Fruit fly (Drosophila melanogaster) whole organism, prepupa: ENCODE results near the gene CG5910.

Source experiments
- CG10631 ChIP-seq: fragments of 200-800 bp; sonication (Bioruptor generic); optimal IDR thresholded peaks from 2 replicates; lab custom pipeline; 2016; ENCODE audit warnings: missing biosample characterization, missing genetic modification characterization
- CG10669 ChIP-seq: fragments of 200-800 bp; sonication (Bioruptor generic); optimal IDR thresholded peaks from 3 replicates; lab custom pipeline; 2018; ENCODE audit warnings: missing biosample characterization, mild to moderate bottlenecking, missing genetic modification characterization, moderate library complexity
- CG11294 ChIP-seq: fragments of 200-800 bp; sonication (Bioruptor generic); IDR thresholded peaks from 2 replicates; pipeline ENCODE4 v1.3.6; 2022; ENCODE audit warnings: missing biosample characterization, missing genetic modification characterization
- CG11902 ChIP-seq: fragments of 200-800 bp; sonication (Bioruptor generic); optimal IDR thresholded peaks from 3 replicates; lab custom pipeline; 2016; ENCODE audit warnings: missing biosample characterization, missing genetic modification characterization
- CG15336 ChIP-seq: fragments of 200-800 bp; sonication (Bioruptor generic); IDR thresholded peaks from 2 replicates; pipeline ENCODE4 v1.3.6; 2022; ENCODE audit warnings: missing biosample characterization, missing genetic modification characterization
- CG16779 ChIP-seq: fragments of 200-800 bp; sonication (Bioruptor generic); optimal IDR thresholded peaks from 3 replicates; lab custom pipeline; 2017; ENCODE audit warnings: missing biosample characterization, mild to moderate bottlenecking, missing genetic modification characterization
- CG31627 ChIP-seq: fragments of 200-800 bp; sonication (Bioruptor generic); optimal IDR thresholded peaks from 3 replicates; lab custom pipeline; 2016; ENCODE audit warnings: missing biosample characterization, missing genetic modification characterization
- CG32006 ChIP-seq: fragments of 200-800 bp; sonication (Bioruptor generic); optimal IDR thresholded peaks from 3 replicates; lab custom pipeline; 2017; ENCODE audit warnings: missing biosample characterization, mild to moderate bottlenecking, missing genetic modification characterization
- CG3919 ChIP-seq: fragments of 200-800 bp; sonication (Bioruptor generic); optimal IDR thresholded peaks from 3 replicates; lab custom pipeline; 2016; ENCODE audit warnings: missing biosample characterization, missing genetic modification characterization
- CG4318 ChIP-seq: fragments of 200-800 bp; sonication (Bioruptor generic); optimal IDR thresholded peaks from 3 replicates; lab custom pipeline; 2017; ENCODE audit warnings: missing biosample characterization, mild to moderate bottlenecking, missing genetic modification characterization
- CG6163 ChIP-seq: fragments of 200-800 bp; sonication (Bioruptor generic); IDR thresholded peaks from 3 replicates; pipeline ENCODE4 v1.3.6; 2022; ENCODE audit warnings: missing biosample characterization, missing genetic modification characterization
- CG6276 ChIP-seq: fragments of 200-800 bp; sonication (Bioruptor generic); optimal IDR thresholded peaks from 2 replicates; lab custom pipeline; 2017; ENCODE audit warnings: missing biosample characterization, mild to moderate bottlenecking, missing genetic modification characterization
- CG6792 ChIP-seq: fragments of 200-800 bp; sonication (Bioruptor generic); optimal IDR thresholded peaks from 3 replicates; lab custom pipeline; 2016; ENCODE audit warnings: missing biosample characterization, missing genetic modification characterization
- CG6854 ChIP-seq: fragments of 200-800 bp; sonication (Bioruptor generic); optimal IDR thresholded peaks from 2 replicates; lab custom pipeline; 2017; ENCODE audit warnings: missing biosample characterization, mild to moderate bottlenecking, missing genetic modification characterization
- CG7368 ChIP-seq: fragments of 200-800 bp; sonication (Bioruptor generic); optimal IDR thresholded peaks from 3 replicates; lab custom pipeline; 2016; ENCODE audit warnings: missing biosample characterization, missing genetic modification characterization
- CG8319 ChIP-seq: fragments of 200-800 bp; sonication (Bioruptor generic); optimal IDR thresholded peaks from 3 replicates; lab custom pipeline; 2016; ENCODE audit warnings: missing biosample characterization, missing genetic modification characterization
- CG8632 ChIP-seq: fragments of 200-800 bp; sonication (Bioruptor generic); optimal IDR thresholded peaks from 3 replicates; lab custom pipeline; 2016; ENCODE audit warnings: missing biosample characterization, missing genetic modification characterization
- CG9139 ChIP-seq: fragments of 200-800 bp; sonication (Bioruptor generic); optimal IDR thresholded peaks from 3 replicates; lab custom pipeline; 2017; ENCODE audit warnings: missing biosample characterization, mild to moderate bottlenecking, missing genetic modification characterization
- Eip75B ChIP-seq: fragments of 200-800 bp; sonication (Bioruptor generic); optimal IDR thresholded peaks from 3 replicates; lab custom pipeline; 2016; ENCODE audit warnings: missing biosample characterization, missing genetic modification characterization
- Eip78C ChIP-seq: fragments of 200-800 bp; sonication (Bioruptor generic); peaks from one replicate; lab custom pipeline; 2016; ENCODE audit warnings: missing biosample characterization, missing genetic modification characterization
- Eip93F ChIP-seq: fragments of 200-800 bp; sonication (Bioruptor generic); optimal IDR thresholded peaks from 2 replicates; lab custom pipeline; 2016; ENCODE audit warnings: missing biosample characterization, mild to moderate bottlenecking, missing genetic modification characterization
- Ets21C ChIP-seq: fragments of 200-800 bp; sonication (Bioruptor generic); optimal IDR thresholded peaks from 3 replicates; lab custom pipeline; 2016; ENCODE audit warnings: missing biosample characterization, missing genetic modification characterization
- Ets96B ChIP-seq: fragments of 200-800 bp; optimal IDR thresholded peaks from 2 replicates; lab custom pipeline; 2019; ENCODE audit warnings: missing biosample characterization, mild to moderate bottlenecking, missing genetic modification characterization, moderate library complexity
- Hr38 ChIP-seq: sonication (Bioruptor generic); optimal IDR thresholded peaks from 2 replicates; lab custom pipeline; 2016; ENCODE audit warnings: missing biosample characterization, missing genetic modification characterization
- Hr39 ChIP-seq: fragments of 200-800 bp; sonication (Bioruptor generic); optimal IDR thresholded peaks from 2 replicates; lab custom pipeline; 2016; ENCODE audit warnings: missing biosample characterization, missing genetic modification characterization
- Hr4 ChIP-seq: fragments of 200-800 bp; sonication (Bioruptor generic); optimal IDR thresholded peaks from 3 replicates; lab custom pipeline; 2016; ENCODE audit warnings: missing biosample characterization, missing genetic modification characterization
- OdsH ChIP-seq: fragments of 200-800 bp; sonication (Bioruptor generic); optimal IDR thresholded peaks from 3 replicates; lab custom pipeline; 2016; ENCODE audit warnings: missing biosample characterization, missing genetic modification characterization
- Smox ChIP-seq: fragments of 200-800 bp; sonication (Bioruptor generic); optimal IDR thresholded peaks from 3 replicates; lab custom pipeline; 2016; ENCODE audit warnings: missing biosample characterization, missing genetic modification characterization
- Sox102F ChIP-seq: fragments of 200-800 bp; sonication (Bioruptor generic); optimal IDR thresholded peaks from 2 replicates; lab custom pipeline; 2016; ENCODE audit warnings: missing biosample characterization, mild to moderate bottlenecking, missing genetic modification characterization
- Sox14 ChIP-seq: fragments of 200-800 bp; sonication (Bioruptor generic); optimal IDR thresholded peaks from 3 replicates; lab custom pipeline; 2016; ENCODE audit warnings: missing biosample characterization, missing genetic modification characterization
- achi ChIP-seq: fragments of 200-800 bp; sonication (Bioruptor generic); optimal IDR thresholded peaks from 3 replicates; lab custom pipeline; 2016; ENCODE audit warnings: missing biosample characterization, missing genetic modification characterization
- acj6 ChIP-seq: fragments of 200-800 bp; sonication (Bioruptor generic); optimal IDR thresholded peaks from 3 replicates; lab custom pipeline; 2016; ENCODE audit warnings: missing biosample characterization, missing genetic modification characterization
- dac ChIP-seq: fragments of 200-800 bp; sonication (Bioruptor generic); optimal IDR thresholded peaks from 2 replicates; lab custom pipeline; 2017; ENCODE audit warnings: missing biosample characterization, mild to moderate bottlenecking, missing genetic modification characterization
- dsx ChIP-seq: fragments of 200-800 bp; optimal IDR thresholded peaks from 3 replicates; lab custom pipeline; 2019; ENCODE audit warnings: missing biosample characterization, mild to moderate bottlenecking, missing genetic modification characterization, moderate library complexity; ENCODE audit not compliant: poor library complexity, severe bottlenecking
- eg ChIP-seq: fragments of 200-800 bp; sonication (Bioruptor generic); IDR thresholded peaks from 3 replicates; pipeline ENCODE4 v1.3.6; 2022; ENCODE audit warnings: missing biosample characterization, missing genetic modification characterization
- esn ChIP-seq: fragments of 200-800 bp; sonication (Bioruptor generic); optimal IDR thresholded peaks from 2 replicates; lab custom pipeline; 2016; ENCODE audit warnings: missing biosample characterization, mild to moderate bottlenecking, missing genetic modification characterization, moderate library complexity
- fd59A ChIP-seq: fragments of 200-800 bp; sonication (Bioruptor generic); optimal IDR thresholded peaks from 2 replicates; lab custom pipeline; 2017; ENCODE audit warnings: missing biosample characterization, mild to moderate bottlenecking, missing genetic modification characterization, missing genetic modification reagents
- fd85E ChIP-seq: fragments of 200-800 bp; sonication (Bioruptor generic); optimal IDR thresholded peaks from 3 replicates; lab custom pipeline; 2016; ENCODE audit warnings: missing biosample characterization, missing genetic modification characterization
- fkh ChIP-seq: fragments of 200-800 bp; sonication (Bioruptor generic); optimal IDR thresholded peaks from 3 replicates; lab custom pipeline; 2017; ENCODE audit warnings: missing biosample characterization, mild to moderate bottlenecking, missing genetic modification characterization, moderate library complexity
- lz ChIP-seq: fragments of 200-800 bp; sonication (Bioruptor generic); optimal IDR thresholded peaks from 3 replicates; lab custom pipeline; 2016; ENCODE audit warnings: missing biosample characterization, missing genetic modification characterization
- net ChIP-seq: fragments of 200-800 bp; sonication (Bioruptor generic); optimal IDR thresholded peaks from 3 replicates; lab custom pipeline; 2016; ENCODE audit warnings: missing biosample characterization, missing genetic modification characterization
- pdm3 ChIP-seq: fragments of 200-800 bp; sonication (Bioruptor generic); optimal IDR thresholded peaks from 3 replicates; lab custom pipeline; 2016; ENCODE audit warnings: missing biosample characterization, missing genetic modification characterization
- salr ChIP-seq, 2 experiments: fragments of 200-800 bp; sonication (Bioruptor generic); optimal IDR thresholded peaks; 3 replicates each; lab custom pipeline; 2016 to 2018; ENCODE audit warnings: missing biosample characterization in 2 of 2, missing genetic modification characterization in 2 of 2, mild to moderate bottlenecking in 1 of 2
- spab ChIP-seq: fragments of 200-800 bp; sonication (Bioruptor generic); optimal IDR thresholded peaks from 2 replicates; lab custom pipeline; 2017; ENCODE audit warnings: missing biosample characterization, mild to moderate bottlenecking, missing genetic modification characterization, missing genetic modification reagents
- svp ChIP-seq: fragments of 200-800 bp; sonication (Bioruptor generic); peaks from one replicate; lab custom pipeline; 2016; ENCODE audit warnings: missing biosample characterization, missing genetic modification characterization
- topi ChIP-seq: fragments of 200-800 bp; sonication (Bioruptor generic); optimal IDR thresholded peaks from 3 replicates; lab custom pipeline; 2016; ENCODE audit warnings: missing biosample characterization, missing genetic modification characterization
- vri ChIP-seq: fragments of 200-800 bp; sonication (Bioruptor generic); optimal IDR thresholded peaks from 3 replicates; lab custom pipeline; 2016; ENCODE audit warnings: missing biosample characterization, mild to moderate bottlenecking, missing genetic modification characterization

The CG5910 gene

dm6 chr3L:20399550-20400109 lies 42.6 kb upstream of the CG5910 start (continued):
- peak; percentile 84 for TF ChIP-seq fd59A
- TF ChIP-seq CG11902, result peak; percentile 88
- TF ChIP-seq spab (GFP tag; lab: Kevin White, UChicago), result peak; percentile 89
- TF ChIP-seq net (GFP tag; lab: Kevin White, UChicago), result peak; percentile 95
- peak; percentile 95 for TF ChIP-seq svp (GFP tag; lab: Kevin White, UChicago)
- peak; percentile 82 for TF ChIP-seq fd85E (GFP tag; lab: Kevin White, UChicago)
- TF ChIP-seq salr (GFP tag; optimal IDR thresholded peaks at IDR 0.05; lab: Kevin White, UChicago), result peak; percentile 67 to 94
- TF ChIP-seq Eip78C (GFP tag; lab: Kevin White, UChicago), result peak; percentile 99
- TF ChIP-seq CG6854 (GFP tag; lab: Kevin White, UChicago), result peak; percentile 75
- TF ChIP-seq CG3919, result peak; percentile 93
- peak; percentile 92 for TF ChIP-seq Hr4 (GFP tag; lab: Kevin White, UChicago)
- TF ChIP-seq Sox102F (GFP tag; lab: Kevin White, UChicago), result peak; percentile 90
- peak; percentile 91 for TF ChIP-seq CG10631 (GFP tag; lab: Kevin White, UChicago)
- TF ChIP-seq CG15336 (GFP tag; lab: Robert Waterston, UW), result peak; percentile 92
- TF ChIP-seq CG6163 (GFP tag; lab: Robert Waterston, UW), result peak; percentile 84
- peak; percentile 89 for TF ChIP-seq Ets96B (tag; lab: Kevin White, UChicago)
- peak; percentile 92 for TF ChIP-seq topi (GFP tag; lab: Kevin White, UChicago)
- peak; percentile 78 for TF ChIP-seq CG9139 (GFP tag; lab: Kevin White, UChicago)
- peak; percentile 95 for TF ChIP-seq acj6 (GFP tag; lab: Kevin White, UChicago)
- peak; percentile 88 for TF ChIP-seq fkh (GFP tag; lab: Kevin White, UChicago)
- peak; percentile 91 for TF ChIP-seq Hr39 (GFP tag; lab: Kevin White, UChicago)
- peak; percentile 85 for TF ChIP-seq Eip93F (GFP tag; lab: Kevin White, UChicago)
- peak; percentile 87 for TF ChIP-seq CG4318 (GFP tag; lab: Kevin White, UChicago)
- peak; percentile 91 for TF ChIP-seq CG8632 (GFP tag; lab: Kevin White, UChicago)
- TF ChIP-seq CG7368 (GFP tag; lab: Kevin White, UChicago), result peak; percentile 83
- peak; percentile 87 for TF ChIP-seq eg (GFP tag; lab: Robert Waterston, UW)
- TF ChIP-seq CG8319, result peak; percentile 91
- TF ChIP-seq CG6276, result peak; percentile 93
- peak; percentile 85 for TF ChIP-seq CG10669
- peak; percentile 94 for TF ChIP-seq pdm3 (GFP tag; lab: Kevin White, UChicago)
- TF ChIP-seq CG31627 (GFP tag; lab: Kevin White, UChicago), result peak; percentile 93
- peak; percentile 96 for TF ChIP-seq CG32006
- peak; percentile 95 for TF ChIP-seq Sox14 (GFP tag; lab: Kevin White, UChicago)
- peak; percentile 90 for TF ChIP-seq Eip75B (GFP tag; lab: Kevin White, UChicago)
- TF ChIP-seq OdsH (GFP tag; lab: Kevin White, UChicago), result peak; percentile 96
- peak; percentile 88 for TF ChIP-seq vri (GFP tag; lab: Kevin White, UChicago)
- TF ChIP-seq esn (GFP tag; lab: Kevin White, UChicago), result peak; percentile 95
- TF ChIP-seq achi (GFP tag; lab: Kevin White, UChicago), result peak; percentile 92
- peak; percentile 92 for TF ChIP-seq Smox (GFP tag; lab: Kevin White, UChicago)
- peak; percentile 92 for TF ChIP-seq CG6792 (GFP tag; lab: Kevin White, UChicago)

- no peak for TF ChIP-seq CG16779 (tag; lab: Kevin White, UChicago)
- no peak for TF ChIP-seq CG7368 (GFP tag; lab: Kevin White, UChicago)
- TF ChIP-seq Ets21C (GFP tag; lab: Kevin White, UChicago), result no peak
- TF ChIP-seq dac, result no peak
- TF ChIP-seq dsx (GFP tag; lab: Kevin White, UChicago), result no peak
- TF ChIP-seq lz (GFP tag; lab: Kevin White, UChicago), result no peak
- no peak for TF ChIP-seq acj6 (GFP tag; lab: Kevin White, UChicago)
- no peak for TF ChIP-seq Eip75B (GFP tag; lab: Kevin White, UChicago)
- no peak for TF ChIP-seq CG11294 (GFP tag; lab: Robert Waterston, UW)
- TF ChIP-seq fkh (GFP tag; lab: Kevin White, UChicago), result no peak
- TF ChIP-seq CG8632 (GFP tag; lab: Kevin White, UChicago), result no peak
- no peak for TF ChIP-seq CG6276
- no peak for TF ChIP-seq Hr38 (GFP tag; lab: Kevin White, UChicago)
- TF ChIP-seq, all 60 proteins: peak for 0
Measured at dm6 chr3L:20400515-20400914, 41.7 kb upstream of the CG5910 start.
